Worm (Caenorhabditis elegans) whole organism, dauer: ENCODE data around the gene R09F10.3.

Experiments
- unc-62 ChIP-seq: sonication (generic microtip); optimal IDR thresholded peaks from 2 replicates; lab custom pipeline; 2017; ENCODE audit warnings: missing biosample characterization, missing genetic modification reagents, missing genetic modification characterization

R09F10.3 gene

ce11 chrX:8294586-8294985, at the start of gene R09F10.3:
TSS of gene R09F10.3 (plus strand) at chrX:8294625.
- no peak for TF ChIP-seq unc-62 (GFP tag; lab: Kevin White, UChicago)

ce11 chrX:8246126-8246525, 48.3 kb upstream of the R09F10.3 start, which contains the start of gene kqt-2:
TSS of gene kqt-2 (minus strand) at chrX:8246369.
- TF ChIP-seq unc-62 (GFP tag; lab: Kevin White, UChicago) = no peak

- TF ChIP-seq unc-62 (GFP tag; lab: Kevin White, UChicago) = no peak
Observed at ce11 chrX:8247088-8247487, 47.3 kb upstream of the R09F10.3 start.

- TF ChIP-seq unc-62 (GFP tag; lab: Kevin White, UChicago) = no peak
Observed at ce11 chrX:8252293-8252692, 42.1 kb upstream of the R09F10.3 start, which contains the start of gene M60.6. TSS of gene M60.6 (minus strand) at chrX:8252458.

ce11 chrX:8255433-8255832, 39.0 kb upstream of the R09F10.3 start:
- no peak for TF ChIP-seq unc-62 (GFP tag; lab: Kevin White, UChicago)

- no peak for TF ChIP-seq unc-62 (GFP tag; lab: Kevin White, UChicago)
Observed at ce11 chrX:8257687-8258086, 36.7 kb upstream of the R09F10.3 start.

ce11 chrX:8261125-8261684, 33.2 kb upstream of the R09F10.3 start, which contains the start of gene M60.7:
TSS of gene M60.7 (minus strand) at chrX:8261175.
- TF ChIP-seq unc-62 (GFP tag; lab: Kevin White, UChicago) = no peak

- TF ChIP-seq unc-62 (GFP tag; lab: Kevin White, UChicago) = no peak
Observed at ce11 chrX:8262734-8263133, 31.7 kb upstream of the R09F10.3 start.

- TF ChIP-seq unc-62 (GFP tag; lab: Kevin White, UChicago) = no peak
Observed at ce11 chrX:8268083-8268482, 26.3 kb upstream of the R09F10.3 start.

- no peak for TF ChIP-seq unc-62 (GFP tag; lab: Kevin White, UChicago)
Observed at ce11 chrX:8270971-8271553, 23.4 kb upstream of the R09F10.3 start, which contains the start of gene cutl-29. TSS of gene cutl-29 (minus strand) at chrX:8271021.

ce11 chrX:8273496-8273895, 20.9 kb upstream of the R09F10.3 start:
- TF ChIP-seq unc-62 (GFP tag; lab: Kevin White, UChicago) = no peak

- no peak for TF ChIP-seq unc-62 (GFP tag; lab: Kevin White, UChicago)
Observed at ce11 chrX:8274869-8275268, 19.6 kb upstream of the R09F10.3 start, which contains the start of gene ksr-1. TSS of gene ksr-1 (plus strand) at chrX:8275169.

- TF ChIP-seq unc-62 (GFP tag; lab: Kevin White, UChicago) = no peak
Observed at ce11 chrX:8276333-8276732, 18.1 kb upstream of the R09F10.3 start.

- TF ChIP-seq unc-62 (GFP tag; lab: Kevin White, UChicago) = no peak
Observed at ce11 chrX:8276984-8277383, 17.4 kb upstream of the R09F10.3 start.

ce11 chrX:8284003-8284402, 10.4 kb upstream of the R09F10.3 start:
- TF ChIP-seq unc-62 (GFP tag; lab: Kevin White, UChicago) = no peak

- TF ChIP-seq unc-62 (GFP tag; lab: Kevin White, UChicago) = no peak
Observed at ce11 chrX:8285169-8285796, 9.1 kb upstream of the R09F10.3 start, which contains the start of the genes fis-2 and F13B9.2. TSS of gene fis-2 (minus strand) at chrX:8285219. TSS of gene F13B9.2 (plus strand) at chrX:8285683.
